Fruit fly (Drosophila melanogaster): ENCODE results near the gene Dus2.

The Dus2 gene

dm6 chrX:14214505-14215449 is 23.0 kb upstream of the Dus2 start (continued):
- TF ChIP-seq CG18619 (GFP tag; optimal IDR thresholded peaks at IDR 0.05), result peak; percentile 51
- no peak for TF ChIP-seq CG9609 (GFP tag; optimal IDR thresholded peaks at IDR 0.05)
- peak; percentile 19 for TF ChIP-seq CG13296 (GFP tag; optimal IDR thresholded peaks at IDR 0.05)
- peak; percentile 49 for TF ChIP-seq nmo (GFP tag; optimal IDR thresholded peaks at IDR 0.05)
- TF ChIP-seq CG7839 (tag; optimal IDR thresholded peaks at IDR 0.05), result peak; percentile 71
- TF ChIP-seq CoRest (tag; optimal IDR thresholded peaks at IDR 0.05), result peak; percentile 48
- peak; percentile 42 for TF ChIP-seq CG1233 (GFP tag; optimal IDR thresholded peaks at IDR 0.05)
- TF ChIP-seq Atf6 (GFP tag; IDR thresholded peaks at IDR 0.05), result peak; percentile 47; the same call in 1 of the 2 replicates
- no peak for TF ChIP-seq ftz-f1 (GFP tag; optimal IDR thresholded peaks at IDR 0.05)
- TF ChIP-seq CG10979 (tag; optimal IDR thresholded peaks at IDR 0.05), result peak; percentile 35
- TF ChIP-seq CG9215 (GFP tag; IDR thresholded peaks at IDR 0.05), result peak; percentile 24; the same call in 1 of the 2 replicates
- no peak for TF ChIP-seq hkb (optimal IDR thresholded peaks at IDR 0.05)
- TF ChIP-seq hkb (GFP tag; IDR thresholded peaks at IDR 0.05), result peak; percentile 45; the same call in 1 of the 2 replicates
- TF ChIP-seq CG6654 (GFP tag; optimal IDR thresholded peaks at IDR 0.05), result peak; percentile 10
- TF ChIP-seq CG2678 (tag; optimal IDR thresholded peaks at IDR 0.05), result peak; percentile 72
- peak; percentile 21 for TF ChIP-seq CG8388 (GFP tag; optimal IDR thresholded peaks at IDR 0.05)
- TF ChIP-seq CG8924 (tag; optimal IDR thresholded peaks at IDR 0.05), result peak; percentile 37
- TF ChIP-seq CG7556 (GFP tag; optimal IDR thresholded peaks at IDR 0.05), result peak; percentile 17
- peak; percentile 62 for TF ChIP-seq CG15269 (tag; optimal IDR thresholded peaks at IDR 0.05)
- TF ChIP-seq slbo (GFP tag; IDR thresholded peaks at IDR 0.05), result peak; percentile 69
- TF ChIP-seq D19B (GFP tag; optimal IDR thresholded peaks at IDR 0.05), result peak; percentile 44
- peak; percentile 47 for TF ChIP-seq Hand (GFP tag; optimal IDR thresholded peaks at IDR 0.05)
- no peak for TF ChIP-seq aop (GFP tag; IDR thresholded peaks at IDR 0.05)
- peak; percentile 60 for TF ChIP-seq CG18599 (GFP tag; optimal IDR thresholded peaks at IDR 0.05)
- TF ChIP-seq CG17385 (GFP tag; optimal IDR thresholded peaks at IDR 0.05), result peak; percentile 47
- TF ChIP-seq Lim3 (GFP tag; IDR thresholded peaks at IDR 0.05), result no peak
- peak; percentile 80 for TF ChIP-seq CG3281 (GFP tag; optimal IDR thresholded peaks at IDR 0.05)
- peak; percentile 75 for TF ChIP-seq grau (tag; optimal IDR thresholded peaks at IDR 0.05)
- TF ChIP-seq ewg (GFP tag; optimal IDR thresholded peaks at IDR 0.05), result peak; percentile 14
- TF ChIP-seq MESR4 (GFP tag; optimal IDR thresholded peaks at IDR 0.05), result no peak
- TF ChIP-seq row (GFP tag; IDR thresholded peaks at IDR 0.05), result peak; percentile 53
- TF ChIP-seq Eip74EF (GFP tag; optimal IDR thresholded peaks at IDR 0.05), result no peak
- TF ChIP-seq ap (GFP tag; IDR thresholded peaks at IDR 0.05), result peak; percentile 37; the same call in 1 of the 2 replicates
- TF ChIP-seq HLH4C (GFP tag; IDR thresholded peaks at IDR 0.05; ENCODE audit: partially characterized antibody), result no peak
- TF ChIP-seq Aef1 (GFP tag; IDR thresholded peaks at IDR 0.05), result 0 out of 3 replicates have a peak, but pooled peaks have one; percentile 41
- peak; percentile 49 for TF ChIP-seq CG13775 (GFP tag; optimal IDR thresholded peaks at IDR 0.05)
- 0 out of 2 replicates have a peak, but pooled peaks have one; percentile 28 for TF ChIP-seq Taf1 (GFP tag; IDR thresholded peaks at IDR 0.05)
- TF ChIP-seq tin (GFP tag; optimal IDR thresholded peaks at IDR 0.05), result peak; percentile 6
- TF ChIP-seq CG11723 (GFP tag; optimal IDR thresholded peaks at IDR 0.05), result peak; percentile 1
- peak; percentile 24 for TF ChIP-seq ind (GFP tag; optimal IDR thresholded peaks at IDR 0.05)
- peak; percentile 32; the same call in 1 of the 2 replicates for TF ChIP-seq CG31441 (GFP tag; IDR thresholded peaks at IDR 0.05)
- TF ChIP-seq E2f2 (GFP tag; IDR thresholded peaks at IDR 0.05), result peak; percentile 29; the same call in 1 of the 2 replicates
- TF ChIP-seq gem (tag; optimal IDR thresholded peaks at IDR 0.05), result peak; percentile 69
- peak; percentile 31 for TF ChIP-seq Deaf1 (tag; optimal IDR thresholded peaks at IDR 0.05)
- TF ChIP-seq Ada2b (GFP tag; IDR thresholded peaks at IDR 0.05), result peak; percentile 55
- TF ChIP-seq inv (GFP tag; IDR thresholded peaks at IDR 0.05; ENCODE audit: partially characterized antibody), result no peak
- TF ChIP-seq CG6254 (GFP tag; optimal IDR thresholded peaks at IDR 0.05), result peak; percentile 37

Measured in whole organism, embryonic.